Worm (Caenorhabditis elegans) whole organism, L3 larva: ENCODE results near the gene dcr-1.

Source experiments
- ZK546.5 ChIP-seq: sonication (generic microtip); optimal IDR thresholded peaks from 2 replicates; lab custom pipeline; 2017; ENCODE audit warnings: missing biosample characterization, missing genetic modification characterization
- daf-12 ChIP-seq: fragments of 150-350 bp; optimal IDR thresholded peaks from 2 replicates; lab custom pipeline; 2014; ENCODE audit warnings: missing biosample characterization, missing genetic modification reagents, missing genetic modification characterization
- elt-2 ChIP-seq: sonication (generic microtip); optimal IDR thresholded peaks from 2 replicates; lab custom pipeline; 2016; ENCODE audit warnings: missing genetic modification reagents, mild to moderate bottlenecking, missing genetic modification characterization, missing compliant biosample characterization
- lin-39 ChIP-seq: fragments of 150-350 bp; optimal IDR thresholded peaks from 2 replicates; lab custom pipeline; 2018; ENCODE audit warnings: missing biosample characterization, missing genetic modification reagents, missing genetic modification characterization
- nhr-25 ChIP-seq: sonication (generic microtip); optimal IDR thresholded peaks from 2 replicates; lab custom pipeline; 2017; ENCODE audit warnings: missing biosample characterization, missing genetic modification characterization
- nhr-28 ChIP-seq: fragments of 150-350 bp; optimal IDR thresholded peaks from 2 replicates; lab custom pipeline; 2014; ENCODE audit warnings: missing biosample characterization, missing genetic modification characterization
- skn-1 ChIP-seq: fragments of 150-350 bp; optimal IDR thresholded peaks from 2 replicates; lab custom pipeline; 2014; ENCODE audit warnings: missing biosample characterization, missing genetic modification characterization
- snpc-4 ChIP-seq: fragments of 150-350 bp; optimal IDR thresholded peaks from 2 replicates; lab custom pipeline; 2014; ENCODE audit warnings: missing biosample characterization, missing genetic modification characterization
- unc-39 ChIP-seq: sonication (generic microtip); optimal IDR thresholded peaks from 4 replicates; lab custom pipeline; 2017; ENCODE audit warnings: missing biosample characterization, missing genetic modification characterization
- unc-62 ChIP-seq: fragments of 150-350 bp; sonication (generic microtip); optimal IDR thresholded peaks from 4 replicates; lab custom pipeline; 2014; ENCODE audit warnings: missing biosample characterization, missing genetic modification reagents, missing genetic modification characterization
- zag-1 ChIP-seq: fragments of 150-350 bp; optimal IDR thresholded peaks from 2 replicates; lab custom pipeline; 2014; ENCODE audit warnings: missing biosample characterization, missing genetic modification characterization
- ztf-11 ChIP-seq: fragments of 150-350 bp; optimal IDR thresholded peaks from 2 replicates; lab custom pipeline; 2014; ENCODE audit warnings: missing biosample characterization, missing genetic modification characterization

DNA sequence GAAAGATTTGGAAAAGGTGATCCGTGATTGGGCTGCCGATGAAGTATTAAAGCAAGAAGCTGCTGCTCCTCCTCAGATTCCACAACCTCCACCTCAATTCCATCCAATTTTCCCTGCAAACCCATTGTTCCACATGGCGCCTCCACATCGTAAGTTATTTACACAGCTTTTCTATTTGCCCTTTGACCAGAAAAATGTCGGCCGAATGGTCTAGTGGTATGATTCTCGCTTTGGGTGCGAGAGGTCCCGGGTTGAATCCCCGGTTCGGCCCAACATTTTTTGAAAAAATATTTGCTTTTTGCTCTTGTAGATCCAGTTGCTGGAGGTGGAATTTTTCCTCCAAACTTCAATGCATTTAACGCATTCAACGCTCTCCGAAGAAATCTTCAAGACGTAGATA lies 10.9 kb downstream of the dcr-1 start:
- TF ChIP-seq ZK546.5 (no peak), snpc-4 (tag; lab: Kevin White, UChicago) (no peak), unc-62 (GFP tag; lab: Kevin White, UChicago) (no peak), unc-39 (tag; lab: Kevin White, UChicago) (no peak), skn-1 (tag; lab: Kevin White, UChicago) (no peak), nhr-25 (tag; lab: Kevin White, UChicago) (no peak), lin-39 (tag; lab: Kevin White, UChicago) (no peak), ztf-11 (tag; lab: Kevin White, UChicago) (no peak), elt-2 (tag; lab: Kevin White, UChicago) (no peak), daf-12 (no peak), zag-1 (tag; lab: Kevin White, UChicago) (no peak), nhr-28 (tag; lab: Kevin White, UChicago) (no peak)
